Fruit fly (Drosophila melanogaster) whole organism, adult: ENCODE data around the gene CG9664.

Experiments
- CG11617 ChIP-seq: fragments of 200-800 bp; sonication (Bioruptor generic); optimal IDR thresholded peaks from 2 replicates; lab custom pipeline; 2017; ENCODE audit warnings: mild to moderate bottlenecking, missing biosample characterization, missing genetic modification reagents, missing genetic modification characterization
- CG12768 ChIP-seq: fragments of 200-800 bp; sonication (Bioruptor generic); optimal IDR thresholded peaks from 2 replicates; lab custom pipeline; 2017; ENCODE audit warnings: missing biosample characterization, missing genetic modification characterization, mild to moderate bottlenecking, moderate library complexity, missing genetic modification reagents
- CG14711 ChIP-seq: fragments of 200-800 bp; sonication (Bioruptor generic); optimal IDR thresholded peaks from 2 replicates; lab custom pipeline; 2018; ENCODE audit warnings: missing biosample characterization, mild to moderate bottlenecking, missing genetic modification characterization, moderate library complexity
- CG1620 ChIP-seq: fragments of 200-800 bp; sonication (Bioruptor generic); optimal IDR thresholded peaks from 2 replicates; lab custom pipeline; 2016; ENCODE audit warnings: missing biosample characterization, missing genetic modification characterization
- CG33017 ChIP-seq: fragments of 200-800 bp; sonication (Bioruptor generic); optimal IDR thresholded peaks from 2 replicates; lab custom pipeline; 2018; ENCODE audit warnings: missing biosample characterization, mild to moderate bottlenecking, missing genetic modification characterization, moderate library complexity
- CG5204 ChIP-seq: fragments of 200-800 bp; sonication (Bioruptor generic); optimal IDR thresholded peaks from 2 replicates; lab custom pipeline; 2016; ENCODE audit warnings: missing biosample characterization, missing genetic modification characterization
- CG7045 ChIP-seq: fragments of 200-800 bp; sonication (Bioruptor generic); optimal IDR thresholded peaks from 2 replicates; lab custom pipeline; 2017; ENCODE audit warnings: missing biosample characterization, mild to moderate bottlenecking, missing genetic modification characterization
- CG7101 ChIP-seq: fragments of 200-800 bp; sonication (Bioruptor generic); optimal IDR thresholded peaks from 2 replicates; lab custom pipeline; 2018; ENCODE audit warnings: missing biosample characterization, mild to moderate bottlenecking, missing genetic modification characterization, moderate library complexity
- Clk ChIP-seq: fragments of 200-800 bp; sonication (Bioruptor generic); optimal IDR thresholded peaks from 2 replicates; lab custom pipeline; 2017; ENCODE audit warnings: missing biosample characterization, missing genetic modification characterization
- Crg-1 ChIP-seq: fragments of 200-800 bp; sonication (Bioruptor generic); optimal IDR thresholded peaks from 2 replicates; lab custom pipeline; 2016; ENCODE audit warnings: missing biosample characterization, missing genetic modification characterization
- Hr96 ChIP-seq: fragments of 200-800 bp; sonication (Bioruptor generic); optimal IDR thresholded peaks from 2 replicates; lab custom pipeline; 2016; ENCODE audit warnings: missing biosample characterization, missing genetic modification characterization
- Mnt ChIP-seq: fragments of 200-800 bp; sonication (Bioruptor generic); optimal IDR thresholded peaks from 2 replicates; lab custom pipeline; 2016; ENCODE audit warnings: missing biosample characterization, mild to moderate bottlenecking, missing genetic modification characterization
- bab1 ChIP-seq: fragments of 200-800 bp; sonication (Bioruptor generic); optimal IDR thresholded peaks from 3 replicates; lab custom pipeline; 2019; ENCODE audit warnings: missing biosample characterization, mild to moderate bottlenecking, missing genetic modification characterization, moderate library complexity
- cic ChIP-seq: fragments of 200-800 bp; sonication (Bioruptor generic); optimal IDR thresholded peaks from 2 replicates; lab custom pipeline; 2017; ENCODE audit warnings: missing biosample characterization, mild to moderate bottlenecking, missing genetic modification characterization, moderate library complexity
- cnc ChIP-seq, 2 experiments: fragments of >200 bp; optimal IDR thresholded peaks; 2 replicates each; lab custom pipeline; 2017
- kay ChIP-seq: fragments of 200-800 bp; sonication (Bioruptor generic); peaks from one replicate; lab custom pipeline; 2016; ENCODE audit warnings: missing biosample characterization, missing genetic modification characterization, borderline replicate concordance
- ovo ChIP-seq: fragments of 200-800 bp; sonication (Bioruptor generic); optimal IDR thresholded peaks from 2 replicates; lab custom pipeline; 2016; ENCODE audit warnings: missing biosample characterization, missing genetic modification characterization
- pad ChIP-seq: fragments of 200-800 bp; sonication (Bioruptor generic); optimal IDR thresholded peaks from 3 replicates; lab custom pipeline; 2017; ENCODE audit warnings: missing biosample characterization, missing genetic modification characterization, mild to moderate bottlenecking, moderate library complexity, missing genetic modification reagents
- tj ChIP-seq: fragments of 200-800 bp; sonication (Bioruptor generic); optimal IDR thresholded peaks from 3 replicates; lab custom pipeline; 2017; ENCODE audit warnings: missing biosample characterization, mild to moderate bottlenecking, missing genetic modification characterization, moderate library complexity
- toe ChIP-seq: fragments of 200-800 bp; sonication (Bioruptor generic); optimal IDR thresholded peaks from 2 replicates; lab custom pipeline; 2016; ENCODE audit warnings: missing biosample characterization, missing genetic modification characterization

Gene CG9664

dm6 chr2L:3327603-3328002 is 33.1 kb upstream of the CG9664 start, which contains the start of gene CG33282:
TSS of gene CG33282 (plus strand) at chr2L:3327903.
- TF ChIP-seq CG33017 (tag; lab: Kevin White, UChicago) (peak; percentile 31), CG14711 (no peak)

dm6 chr2L:3323319-3324287 is 29.1 kb upstream of the CG9664 start, which contains the start of gene CG33281:
TSS of gene CG33281 (plus strand) at chr2L:3324237.
- TF ChIP-seq CG7045 (GFP tag; lab: Kevin White, UChicago) (no peak), CG12768 (peak; percentile 43), kay (GFP tag; lab: Kevin White, UChicago) (no peak), CG33017 (tag; lab: Kevin White, UChicago) (no peak), cic (peak; percentile 54), cnc (optimal IDR thresholded peaks at IDR 0.05; lab: Kevin White, UChicago) (no peak), CG5204 (GFP tag; lab: Kevin White, UChicago) (no peak), toe (GFP tag; lab: Kevin White, UChicago) (no peak), Mnt (GFP tag; lab: Kevin White, UChicago) (no peak), ovo (GFP tag; lab: Kevin White, UChicago) (no peak), Crg-1 (GFP tag; lab: Kevin White, UChicago) (no peak), CG11617 (peak; percentile 21), CG1620 (no peak), CG7101 (tag; lab: Kevin White, UChicago) (no peak), Clk (GFP tag; lab: Kevin White, UChicago) (no peak), bab1 (GFP tag; lab: Kevin White, UChicago) (no peak), pad (GFP tag; lab: Kevin White, UChicago) (peak; percentile 33), tj (GFP tag; lab: Kevin White, UChicago) (no peak), CG14711 (no peak), Hr96 (GFP tag; lab: Kevin White, UChicago) (no peak)

DNA sequence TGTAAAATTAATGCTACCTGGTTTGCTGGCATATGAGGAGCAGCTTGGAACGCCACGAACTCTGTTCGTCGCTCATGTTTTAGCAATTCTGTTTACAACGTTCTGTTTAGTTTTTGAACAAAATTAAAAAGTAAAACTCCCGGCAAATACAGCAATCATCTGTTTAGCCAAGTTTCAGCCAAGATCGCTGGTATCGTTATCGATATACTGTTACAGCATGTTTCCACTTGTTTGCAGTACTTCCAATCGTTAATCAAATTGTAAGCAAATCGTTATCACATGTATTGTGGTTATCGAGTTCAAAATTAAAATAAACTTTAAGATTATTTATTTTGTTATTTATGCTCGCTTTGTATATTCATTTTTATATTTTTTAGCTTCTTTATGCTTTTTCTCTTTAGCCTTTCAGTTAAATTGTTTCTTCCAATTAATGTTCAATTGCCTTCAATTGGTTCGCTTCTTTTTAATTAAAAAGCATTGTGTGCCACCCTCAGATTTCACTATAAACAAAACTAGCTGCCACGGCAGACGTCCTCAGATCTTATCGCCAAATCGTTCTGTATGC is 25.3 kb upstream of the CG9664 start, which contains the start of the genes Fign and CG8837:
Gene Fign (minus strand): TSS at position 142 of the 565 bp plus-strand sequence.
Gene CG8837 (plus strand): TSS at position 515 of the 565 bp plus-strand sequence.
- TF ChIP-seq pad (GFP tag; lab: Kevin White, UChicago), result no peak
- TF ChIP-seq toe (GFP tag; lab: Kevin White, UChicago), result no peak
- no peak for TF ChIP-seq bab1 (GFP tag; lab: Kevin White, UChicago)
- no peak for TF ChIP-seq CG12768
- TF ChIP-seq Clk (GFP tag; lab: Kevin White, UChicago), result no peak
- TF ChIP-seq ovo (GFP tag; lab: Kevin White, UChicago), result no peak
- TF ChIP-seq CG5204 (GFP tag; lab: Kevin White, UChicago), result no peak
- no peak for TF ChIP-seq kay (GFP tag; lab: Kevin White, UChicago)
- no peak for TF ChIP-seq tj (GFP tag; lab: Kevin White, UChicago)
- TF ChIP-seq Mnt (GFP tag; lab: Kevin White, UChicago), result no peak
- no peak for TF ChIP-seq CG7101 (tag; lab: Kevin White, UChicago)
- no peak for TF ChIP-seq CG14711
- TF ChIP-seq CG11617, result no peak
- TF ChIP-seq Hr96 (GFP tag; lab: Kevin White, UChicago), result no peak
- TF ChIP-seq cnc (optimal IDR thresholded peaks at IDR 0.05; lab: Kevin White, UChicago), result no peak
- no peak for TF ChIP-seq CG33017 (tag; lab: Kevin White, UChicago)
- TF ChIP-seq cic, result no peak
- no peak for TF ChIP-seq CG1620

DNA sequence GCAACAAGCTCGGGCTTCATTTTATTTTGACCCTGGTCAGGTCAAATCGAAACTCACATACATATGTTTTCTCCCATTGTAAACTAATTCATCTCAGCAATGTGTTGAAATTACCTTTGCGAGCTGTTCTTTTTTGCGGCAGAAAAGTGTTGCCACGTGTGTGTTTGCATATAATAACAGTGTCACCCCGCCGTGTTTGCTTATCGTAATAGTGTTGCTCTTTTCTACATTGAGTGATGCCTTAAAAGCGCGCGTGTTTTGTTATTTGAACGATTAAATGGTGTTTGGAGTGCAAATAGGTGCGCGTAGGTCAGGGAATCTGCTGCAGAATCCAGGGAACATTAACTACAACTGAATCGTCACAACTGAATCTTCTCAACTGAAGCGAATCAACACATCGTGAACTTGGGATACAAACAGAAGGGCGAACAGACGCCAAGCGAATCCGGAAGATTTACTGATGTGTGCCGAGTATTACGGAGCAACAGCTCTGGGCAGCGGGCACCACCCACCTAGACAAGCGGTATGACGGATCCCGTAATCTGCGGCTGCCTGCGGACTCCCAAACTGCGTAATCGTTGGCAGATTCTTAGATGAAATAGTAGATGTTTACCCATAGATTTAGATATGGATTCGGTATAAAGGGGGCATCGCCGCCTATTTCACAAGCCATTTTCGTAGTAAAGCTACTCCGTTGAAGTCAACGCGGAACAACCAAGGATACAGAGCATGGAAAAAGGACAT is 14.2 kb upstream of the CG9664 start, which contains the start of gene CG15406:
Gene CG15406 (plus strand): TSS at position 694 of the 744 bp plus-strand sequence.
- no peak for TF ChIP-seq Clk (GFP tag; lab: Kevin White, UChicago)
- peak; percentile 58 for TF ChIP-seq cic
- TF ChIP-seq CG5204 (GFP tag; lab: Kevin White, UChicago), result no peak
- TF ChIP-seq kay (GFP tag; lab: Kevin White, UChicago), result peak; percentile 61
- TF ChIP-seq tj (GFP tag; lab: Kevin White, UChicago), result no peak

DNA sequence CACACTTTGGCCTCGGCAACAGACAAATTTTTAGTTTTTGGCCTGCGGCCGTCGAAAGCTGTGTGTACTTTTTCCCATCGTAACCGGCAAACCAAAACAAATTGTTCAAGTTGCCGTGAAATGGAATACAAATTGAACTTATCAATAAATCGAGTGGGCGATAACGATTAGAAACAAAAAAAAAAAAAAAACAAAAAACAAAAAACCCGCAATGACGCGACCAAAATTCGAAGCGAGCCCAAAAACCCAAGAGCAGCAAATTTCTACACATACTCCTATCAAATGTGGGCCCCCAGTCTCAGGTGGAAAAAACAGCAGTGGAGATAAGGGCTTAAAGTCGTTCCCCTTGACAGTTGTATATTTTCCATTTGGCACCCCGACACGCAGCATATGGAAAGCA is 12.7 kb upstream of the CG9664 start:
- peak; percentile 3 for TF ChIP-seq kay (GFP tag; lab: Kevin White, UChicago)
- no peak for TF ChIP-seq cnc (optimal IDR thresholded peaks at IDR 0.05; lab: Kevin White, UChicago)
